Fruit fly (Drosophila melanogaster): ENCODE measurements around the gene CG13731.

dm6 chr3L:17399014-17399413, 10.3 kb upstream of the CG13731 start:
- no peak for TF ChIP-seq GATAd (GFP tag; optimal IDR thresholded peaks at IDR 0.05)
- no peak for TF ChIP-seq Dfd (GFP tag; optimal IDR thresholded peaks at IDR 0.05)
- no peak for TF ChIP-seq jim (GFP tag; optimal IDR thresholded peaks at IDR 0.05)
- TF ChIP-seq dsf (GFP tag; optimal IDR thresholded peaks at IDR 0.05; ENCODE audit: borderline replicate concordance): no peak
- TF ChIP-seq Sp1 (GFP tag; optimal IDR thresholded peaks at IDR 0.05): no peak
- no peak for TF ChIP-seq usp (GFP tag; optimal IDR thresholded peaks at IDR 0.05)
- no peak for TF ChIP-seq fru (GFP tag; optimal IDR thresholded peaks at IDR 0.05)
- no peak for TF ChIP-seq CG32264 (GFP tag; optimal IDR thresholded peaks at IDR 0.05)
